Fruit fly (Drosophila melanogaster) whole organism, pupa: Measurements from ENCODE around the gene Targ1.

ENCODE experiments used
- CG15710 ChIP-seq: fragments of 200-800 bp; sonication (Bioruptor generic); optimal IDR thresholded peaks from 2 replicates; lab custom pipeline; 2018; ENCODE audit warnings: missing biosample characterization, mild to moderate bottlenecking, missing genetic modification characterization, moderate library complexity
- CG17806 ChIP-seq: fragments of 200-800 bp; sonication (Bioruptor generic); optimal IDR thresholded peaks from 2 replicates; lab custom pipeline; 2018; ENCODE audit warnings: missing biosample characterization, mild to moderate bottlenecking, missing genetic modification characterization, moderate library complexity
- Pif1A ChIP-seq: fragments of 200-800 bp; sonication (Bioruptor generic); optimal IDR thresholded peaks from 3 replicates; lab custom pipeline; 2016; ENCODE audit warnings: missing biosample characterization, missing genetic modification characterization
- fd96Ca ChIP-seq: fragments of 200-800 bp; sonication (Bioruptor generic); IDR thresholded peaks from 3 replicates; pipeline ENCODE4 v1.3.6; 2022; ENCODE audit warnings: missing biosample characterization, missing genetic modification characterization

- no peak for TF ChIP-seq fd96Ca (GFP tag; lab: Robert Waterston, UW)
- TF ChIP-seq CG17806 (tag; lab: Kevin White, UChicago): peak; percentile 67
- peak; percentile 25 for TF ChIP-seq Pif1A (GFP tag; lab: Kevin White, UChicago)
- TF ChIP-seq CG15710 (tag; lab: Kevin White, UChicago): no peak
Observed at dm6 chr3L:21243417-21243816, 40.7 kb upstream of the Targ1 start.
